Worm (Caenorhabditis elegans): ENCODE data around the gene mrp-2.

DNA sequence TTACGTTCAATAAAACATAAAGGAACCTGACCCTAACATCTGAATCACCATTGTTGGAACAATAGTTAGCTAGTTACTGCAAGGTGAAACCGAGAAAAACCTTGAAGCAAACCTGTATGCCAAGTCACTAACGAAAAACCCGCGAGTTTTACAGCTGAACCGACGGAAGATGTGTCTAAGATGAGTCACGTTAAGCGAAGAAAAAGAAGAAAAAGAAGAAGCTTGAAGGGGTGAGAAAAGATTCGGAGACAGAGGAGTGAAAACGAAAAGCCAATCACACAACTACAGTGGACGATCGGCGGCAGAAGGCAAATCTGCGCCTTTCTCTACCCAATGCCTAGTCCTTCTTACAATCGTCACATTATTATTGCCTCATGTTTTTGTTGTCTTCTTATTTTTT, 14.6 kb downstream of the mrp-2 start, which contains the start of gene nas-38:
- no peak for TF ChIP-seq him-1 (tag; optimal IDR thresholded peaks at IDR 0.05)
- no peak for TF ChIP-seq dao-5 (tag; optimal IDR thresholded peaks at IDR 0.05)
- no peak for TF ChIP-seq W03F9.2 (tag; optimal IDR thresholded peaks at IDR 0.05)

Data from whole organism, L4/young adult.